Worm (Caenorhabditis elegans): ENCODE results near the gene ark-1.
A peak's percentile ranks its signal among the peaks of the same experiment; 100 is the strongest.

ark-1 gene

ce11 chrIV:12594574-12594973, 36.2 kb downstream of the ark-1 start (continued):
- no peak for TF ChIP-seq fos-1 (tag; optimal IDR thresholded peaks at IDR 0.05)
- TF ChIP-seq nhr-25 (tag; optimal IDR thresholded peaks at IDR 0.05; ENCODE audit: borderline replicate concordance, insufficient read depth), result no peak
- TF ChIP-seq F26F4.8 (GFP tag; conservative IDR thresholded peaks at IDR 0.05), result peak; percentile 79
- TF ChIP-seq mes-2 (tag; optimal IDR thresholded peaks at IDR 0.05; ENCODE audit: poor library complexity, severe bottlenecking), result peak; percentile 85
- peak; percentile 43; the same call in 1 of the 2 replicates for TF ChIP-seq lin-29 (GFP tag; IDR thresholded peaks at IDR 0.05)
- TF ChIP-seq R02D3.7 (tag; optimal IDR thresholded peaks at IDR 0.05), result no peak
- TF ChIP-seq lim-7 (GFP tag; IDR thresholded peaks at IDR 0.05), result peak; percentile 89
- peak; percentile 53 for TF ChIP-seq sdz-12 (GFP tag; optimal IDR thresholded peaks at IDR 0.05)
- TF ChIP-seq nhr-48 (tag; optimal IDR thresholded peaks at IDR 0.05), result peak; percentile 50
- peak; percentile 44 for TF ChIP-seq zfp-2 (tag; optimal IDR thresholded peaks at IDR 0.05)
- TF ChIP-seq hlh-11 (tag; optimal IDR thresholded peaks at IDR 0.05), result peak; percentile 68
- no peak for TF ChIP-seq cey-2 (tag; optimal IDR thresholded peaks at IDR 0.05; ENCODE audit: borderline replicate concordance, insufficient read depth)
- TF ChIP-seq nhr-28 (tag; optimal IDR thresholded peaks at IDR 0.05), result peak; percentile 34
- TF ChIP-seq set-16 (GFP tag; IDR thresholded peaks at IDR 0.05), result peak; percentile 61
- peak; percentile 46 for TF ChIP-seq mxl-3 (GFP tag; optimal IDR thresholded peaks at IDR 0.05)
- peak; percentile 65 for TF ChIP-seq ctbp-1 (GFP tag; IDR thresholded peaks at IDR 0.05)
- TF ChIP-seq daf-8 (GFP tag; IDR thresholded peaks at IDR 0.05), result 0 out of 2 replicates have a peak, but pooled peaks have one; percentile 69
- peak in 1 of 2 experiments; percentile 80 for TF ChIP-seq mdl-1 (tag; optimal IDR thresholded peaks at IDR 0.05)
- no peak for TF ChIP-seq nhr-76 (tag; optimal IDR thresholded peaks at IDR 0.05)
- TF ChIP-seq spr-1 (tag; optimal IDR thresholded peaks at IDR 0.05), result peak; percentile 66
- peak; percentile 47 for TF ChIP-seq F37D6.2 (tag; optimal IDR thresholded peaks at IDR 0.05)
- TF ChIP-seq php-3 (GFP tag; IDR thresholded peaks at IDR 0.05), result peak; percentile 67
- TF ChIP-seq spr-3 (GFP tag; optimal IDR thresholded peaks at IDR 0.05), result peak; percentile 74
- peak; percentile 84; the same call in 1 of the 2 replicates for TF ChIP-seq Y105C5A.15 (GFP tag; IDR thresholded peaks at IDR 0.05)
- TF ChIP-seq daf-16 (GFP tag; optimal IDR thresholded peaks at IDR 0.05), result peak in 1 of 2 experiments; percentile 69
- TF ChIP-seq daf-16 (tag; optimal IDR thresholded peaks at IDR 0.05), result peak; percentile 48
- TF ChIP-seq T20F7.1 (GFP tag; optimal IDR thresholded peaks at IDR 0.05), result peak; percentile 60
- peak; percentile 99 for TF ChIP-seq aha-1 (tag)
- no peak for TF ChIP-seq lin-39 (tag; optimal IDR thresholded peaks at IDR 0.05)
- TF ChIP-seq snpc-4 (tag; optimal IDR thresholded peaks at IDR 0.05), result no peak
- peak; percentile 78 for TF ChIP-seq ceh-20 (GFP tag; IDR thresholded peaks at IDR 0.05)
- no peak for TF ChIP-seq aly-2 (tag; optimal IDR thresholded peaks at IDR 0.05)
- peak; percentile 42 for TF ChIP-seq ceh-32 (tag; optimal IDR thresholded peaks at IDR 0.05; ENCODE audit: poor library complexity)
- no peak for TF ChIP-seq daf-19 (GFP tag; conservative IDR thresholded peaks at IDR 0.05)
- TF ChIP-seq gei-8 (GFP tag; optimal IDR thresholded peaks at IDR 0.05), result peak; percentile 41
- peak; percentile 77 for TF ChIP-seq madf-9 (GFP tag; conservative IDR thresholded peaks at IDR 0.05)
- peak; percentile 4 to 86 for TF ChIP-seq hif-1 (tag; optimal IDR thresholded peaks at IDR 0.05)
- TF ChIP-seq lin-13 (GFP tag; optimal IDR thresholded peaks at IDR 0.05), result peak; percentile 63
- TF ChIP-seq hmg-1.1 (GFP tag; IDR thresholded peaks at IDR 0.05), result peak; percentile 97
- TF ChIP-seq ztf-11 (tag; optimal IDR thresholded peaks at IDR 0.05), result no peak
- no peak for TF ChIP-seq ceh-82 (tag; optimal IDR thresholded peaks at IDR 0.05)
- no peak for TF ChIP-seq pqm-1 (tag; optimal IDR thresholded peaks at IDR 0.05)
- no peak for TF ChIP-seq zfp-3 (GFP tag; conservative IDR thresholded peaks at IDR 0.05)
- TF ChIP-seq nhr-77 (tag; optimal IDR thresholded peaks at IDR 0.05), result peak; percentile 2
- TF ChIP-seq F44E2.7 (GFP tag; IDR thresholded peaks at IDR 0.05), result peak; percentile 72; the same call in 1 of the 2 replicates
- TF ChIP-seq duxl-1 (tag; optimal IDR thresholded peaks at IDR 0.05; ENCODE audit: poor library complexity), result peak; percentile 45
- peak; percentile 10 for TF ChIP-seq ztf-7 (tag; optimal IDR thresholded peaks at IDR 0.05)
- peak; percentile 38 for TF ChIP-seq dpl-1 (GFP tag; optimal IDR thresholded peaks at IDR 0.05)
- TF ChIP-seq attf-4 (tag; optimal IDR thresholded peaks at IDR 0.05), result no peak
- peak; percentile 74; the same call in 1 of the 2 replicates for TF ChIP-seq ceh-44 (GFP tag; IDR thresholded peaks at IDR 0.05)
- TF ChIP-seq F10B5.3 (tag; optimal IDR thresholded peaks at IDR 0.05), result peak; percentile 35
